Fruit fly (Drosophila melanogaster): ENCODE results near the gene CG7567.

CG7567 gene

dm6 chr3R:29572040-29572648 is 15.8 kb downstream of the CG7567 start (continued):
- TF ChIP-seq ken (GFP tag; IDR thresholded peaks at IDR 0.05) (no peak), CG3163 (GFP tag; optimal IDR thresholded peaks at IDR 0.05) (no peak), PHDP (tag; optimal IDR thresholded peaks at IDR 0.05) (no peak), CG10462 (GFP tag; optimal IDR thresholded peaks at IDR 0.05) (no peak), CG5245 (GFP tag; optimal IDR thresholded peaks at IDR 0.05) (no peak), CG13123 (GFP tag; optimal IDR thresholded peaks at IDR 0.05) (no peak), CG17186 (GFP tag; optimal IDR thresholded peaks at IDR 0.05) (no peak), rib (GFP tag; IDR thresholded peaks at IDR 0.05) (no peak), CoRest (tag; optimal IDR thresholded peaks at IDR 0.05) (no peak), CG1832 (GFP tag; optimal IDR thresholded peaks at IDR 0.05) (peak; percentile 70), salm (tag; optimal IDR thresholded peaks at IDR 0.05) (no peak), corto (GFP tag; optimal IDR thresholded peaks at IDR 0.05) (no peak), ase (GFP tag; IDR thresholded peaks at IDR 0.05) (no peak), sens-2 (GFP tag; IDR thresholded peaks at IDR 0.05) (no peak), HmgZ (tag; optimal IDR thresholded peaks at IDR 0.05) (no peak), Meics (GFP tag; optimal IDR thresholded peaks at IDR 0.05) (no peak), Chrac-16 (GFP tag; optimal IDR thresholded peaks at IDR 0.05) (no peak), Adf1 (GFP tag; IDR thresholded peaks at IDR 0.05) (peak; percentile 60), onecut (GFP tag; IDR thresholded peaks at IDR 0.05) (peak; percentile 91), Dfd (GFP tag; optimal IDR thresholded peaks at IDR 0.05) (no peak), abd-A (tag; optimal IDR thresholded peaks at IDR 0.05) (peak; percentile 20), CG33213 (GFP tag; optimal IDR thresholded peaks at IDR 0.05) (no peak), CG9727 (GFP tag; optimal IDR thresholded peaks at IDR 0.05) (no peak), gsb (GFP tag; IDR thresholded peaks at IDR 0.05) (no peak), Nf-YB (GFP tag; optimal IDR thresholded peaks at IDR 0.05) (peak; percentile 75), CG4404 (GFP tag; IDR thresholded peaks at IDR 0.05) (no peak)

- TF ChIP-seq Poxn (GFP tag; IDR thresholded peaks at IDR 0.05) (no peak), Drgx (GFP tag; IDR thresholded peaks at IDR 0.05) (0 out of 2 replicates have a peak, but pooled peaks have one; percentile 44), gt (GFP tag; IDR thresholded peaks at IDR 0.05) (0 out of 2 replicates have a peak, but pooled peaks have one; percentile 6), Ets65A (GFP tag) (peak; percentile 37), nom (GFP tag; optimal IDR thresholded peaks at IDR 0.05) (peak; percentile 30), crol (GFP tag; IDR thresholded peaks at IDR 0.05) (peak; percentile 60), Lhr (GFP tag; optimal IDR thresholded peaks at IDR 0.05) (no peak)
Measured at dm6 chr3R:29570239-29570814, 17.6 kb downstream of the CG7567 start.

dm6 chr3R:29566997-29567670 is 20.8 kb downstream of the CG7567 start:
- TF ChIP-seq Sry-δ (GFP tag; optimal IDR thresholded peaks at IDR 0.05): peak; percentile 7
- TF ChIP-seq pho (GFP tag; optimal IDR thresholded peaks at IDR 0.05): no peak
- TF ChIP-seq CG3838 (GFP tag; optimal IDR thresholded peaks at IDR 0.05): no peak
- peak; percentile 82 for TF ChIP-seq zen (tag; optimal IDR thresholded peaks at IDR 0.05)
- TF ChIP-seq CG7987 (GFP tag; optimal IDR thresholded peaks at IDR 0.05): no peak
- TF ChIP-seq croc (GFP tag; conservative IDR thresholded peaks at IDR 0.05): peak; percentile 69
- TF ChIP-seq CG10209 (GFP tag; optimal IDR thresholded peaks at IDR 0.05): peak; percentile 44
- no peak for TF ChIP-seq tll (GFP tag; optimal IDR thresholded peaks at IDR 0.05)
- TF ChIP-seq CG31441 (GFP tag; IDR thresholded peaks at IDR 0.05): peak; percentile 67; the same call in 1 of the 2 replicates
- peak; percentile 87 for TF ChIP-seq zfh1 (GFP tag; IDR thresholded peaks at IDR 0.05)
- TF ChIP-seq maf-S (GFP tag; optimal IDR thresholded peaks at IDR 0.05): no peak
- no peak for TF ChIP-seq wek (GFP tag; optimal IDR thresholded peaks at IDR 0.05)
- TF ChIP-seq CG9797 (GFP tag; optimal IDR thresholded peaks at IDR 0.05): no peak
- peak; percentile 67 for TF ChIP-seq CG1233 (GFP tag; optimal IDR thresholded peaks at IDR 0.05)
- TF ChIP-seq Elba2 (GFP tag; optimal IDR thresholded peaks at IDR 0.05): peak; percentile 46
- no peak for TF ChIP-seq wdn (GFP tag; IDR thresholded peaks at IDR 0.05)
